Fruit fly (Drosophila melanogaster) whole organism, embryonic: Measurements from ENCODE around the gene CG17929.

ENCODE experiments used
- ATbp ChIP-seq: fragments of 200-800 bp; sonication (Bioruptor generic); optimal IDR thresholded peaks from 2 replicates; lab custom pipeline; 2017; ENCODE audit warnings: missing biosample characterization, mild to moderate bottlenecking, missing genetic modification characterization, missing genetic modification reagents
- Atf3 ChIP-seq: fragments of 200-800 bp; sonication (Bioruptor generic); optimal IDR thresholded peaks from 3 replicates; lab custom pipeline; 2016; ENCODE audit warnings: missing biosample characterization, missing genetic modification characterization
- B-H2 ChIP-seq: fragments of 200-800 bp; sonication (Bioruptor generic); optimal IDR thresholded peaks from 2 replicates; lab custom pipeline; 2018; ENCODE audit warnings: missing biosample characterization, mild to moderate bottlenecking, missing genetic modification characterization
- CG10147 ChIP-seq: fragments of 200-800 bp; sonication (Bioruptor generic); optimal IDR thresholded peaks from 2 replicates; lab custom pipeline; 2019; ENCODE audit warnings: missing biosample characterization, mild to moderate bottlenecking, missing genetic modification characterization, moderate library complexity
- CG10431 ChIP-seq: fragments of 200-800 bp; sonication (Bioruptor generic); optimal IDR thresholded peaks from 3 replicates; lab custom pipeline; 2018; ENCODE audit warnings: missing biosample characterization, mild to moderate bottlenecking, missing genetic modification characterization
- CG11723 ChIP-seq: fragments of 200-800 bp; sonication (Bioruptor generic); optimal IDR thresholded peaks from 2 replicates; lab custom pipeline; 2017; ENCODE audit warnings: missing biosample characterization, mild to moderate bottlenecking, missing genetic modification characterization
- CG12219 ChIP-seq: fragments of 200-800 bp; sonication (Bioruptor generic); optimal IDR thresholded peaks from 3 replicates; lab custom pipeline; 2018; ENCODE audit warnings: missing biosample characterization, mild to moderate bottlenecking, missing genetic modification characterization
- CG13424 ChIP-seq: fragments of 200-800 bp; sonication (Bioruptor generic); optimal IDR thresholded peaks from 2 replicates; lab custom pipeline; 2019; ENCODE audit warnings: missing biosample characterization, mild to moderate bottlenecking, missing genetic modification characterization, moderate library complexity
- CG1529 ChIP-seq: fragments of 200-800 bp; sonication (Bioruptor generic); optimal IDR thresholded peaks from 3 replicates; lab custom pipeline; 2018; ENCODE audit warnings: missing biosample characterization, missing genetic modification characterization
- CG17359 ChIP-seq: fragments of 200-800 bp; sonication (Bioruptor generic); optimal IDR thresholded peaks from 3 replicates; lab custom pipeline; 2018; ENCODE audit warnings: missing biosample characterization, mild to moderate bottlenecking, missing genetic modification characterization, moderate library complexity
- CG34422 ChIP-seq: fragments of 200-800 bp; sonication (Bioruptor generic); IDR thresholded peaks from 3 replicates; pipeline ENCODE4 v1.3.6; 2022; ENCODE audit warnings: missing biosample characterization, missing genetic modification characterization
- CG4282 ChIP-seq: fragments of 200-800 bp; sonication (Bioruptor generic); optimal IDR thresholded peaks from 2 replicates; lab custom pipeline; 2016; ENCODE audit warnings: missing biosample characterization, missing genetic modification characterization
- CG5953 ChIP-seq: fragments of 200-800 bp; sonication (Bioruptor generic); IDR thresholded peaks from 2 replicates; pipeline ENCODE4 v1.3.6; 2022; ENCODE audit warnings: missing biosample characterization, missing genetic modification characterization
- CkIIα-i1 ChIP-seq: fragments of 200-800 bp; sonication (Bioruptor generic); IDR thresholded peaks from 2 replicates; pipeline ENCODE4 v1.3.6; 2022; ENCODE audit warnings: missing biosample characterization, missing genetic modification characterization
- Dek ChIP-seq: fragments of 200-800 bp; sonication (Bioruptor generic); optimal IDR thresholded peaks from 3 replicates; lab custom pipeline; 2019; ENCODE audit warnings: missing biosample characterization, mild to moderate bottlenecking, missing genetic modification characterization, moderate library complexity
- Dfd ChIP-seq, 2 experiments: fragments of >200 bp; optimal IDR thresholded peaks; 2 replicates each; lab custom pipeline; 2017; ENCODE audit warnings: missing biosample characterization in 2 of 2, missing genetic modification characterization in 2 of 2
- Fer3 ChIP-seq: fragments of 200-800 bp; sonication (Bioruptor generic); optimal IDR thresholded peaks from 2 replicates; lab custom pipeline; 2018; ENCODE audit warnings: missing biosample characterization, mild to moderate bottlenecking, missing genetic modification characterization, moderate library complexity
- MTF-1 ChIP-seq: fragments of 200-800 bp; sonication (Bioruptor generic); optimal IDR thresholded peaks from 2 replicates; lab custom pipeline; 2018; ENCODE audit warnings: missing biosample characterization, mild to moderate bottlenecking, missing genetic modification characterization, borderline replicate concordance
- Mes4 ChIP-seq: fragments of 200-800 bp; sonication (Bioruptor generic); optimal IDR thresholded peaks from 2 replicates; lab custom pipeline; 2016; ENCODE audit warnings: missing biosample characterization, missing genetic modification characterization
- NK7.1 ChIP-seq: fragments of 200-800 bp; sonication (Bioruptor generic); optimal IDR thresholded peaks from 3 replicates; lab custom pipeline; 2016; ENCODE audit warnings: missing biosample characterization, missing genetic modification characterization
- Neu2 ChIP-seq: fragments of 200-800 bp; sonication (Bioruptor generic); optimal IDR thresholded peaks from 3 replicates; lab custom pipeline; 2016; ENCODE audit warnings: missing biosample characterization, missing genetic modification characterization, borderline replicate concordance
- Nf-YC ChIP-seq: fragments of 200-800 bp; optimal IDR thresholded peaks from 3 replicates; lab custom pipeline; 2019; ENCODE audit warnings: missing biosample characterization, mild to moderate bottlenecking, missing genetic modification characterization, moderate library complexity
- Oli ChIP-seq: fragments of 200-800 bp; sonication (Bioruptor generic); optimal IDR thresholded peaks from 2 replicates; lab custom pipeline; 2018; ENCODE audit warnings: missing biosample characterization, mild to moderate bottlenecking, missing genetic modification characterization, moderate library complexity
- Rfx ChIP-seq: fragments of 200-800 bp; sonication (Bioruptor generic); IDR thresholded peaks from 2 replicates; pipeline ENCODE4 v1.3.6; 2022; ENCODE audit warnings: missing biosample characterization, missing genetic modification characterization
- Six4 ChIP-seq: fragments of 200-800 bp; sonication (Bioruptor generic); optimal IDR thresholded peaks from 2 replicates; lab custom pipeline; 2016; ENCODE audit warnings: missing biosample characterization, missing genetic modification characterization
- Xbp1 ChIP-seq: fragments of 200-800 bp; sonication (Bioruptor generic); optimal IDR thresholded peaks from 3 replicates; lab custom pipeline; 2016; ENCODE audit warnings: missing biosample characterization, mild to moderate bottlenecking, missing genetic modification characterization
- ara ChIP-seq: fragments of 200-800 bp; sonication (Bioruptor generic); IDR thresholded peaks from 2 replicates; pipeline ENCODE4 v1.3.6; 2022; ENCODE audit warnings: missing biosample characterization, missing genetic modification characterization
- ase ChIP-seq: fragments of 200-800 bp; sonication (Bioruptor generic); IDR thresholded peaks from 3 replicates; pipeline ENCODE4 v1.3.6; 2022; ENCODE audit warnings: missing biosample characterization, missing genetic modification characterization
- btn ChIP-seq: fragments of 200-800 bp; sonication (Bioruptor generic); optimal IDR thresholded peaks from 2 replicates; lab custom pipeline; 2016; ENCODE audit warnings: missing biosample characterization, missing genetic modification characterization
- chm ChIP-seq: fragments of 200-800 bp; sonication (Bioruptor generic); IDR thresholded peaks from 2 replicates; pipeline ENCODE4 v1.3.6; 2022; ENCODE audit warnings: missing biosample characterization, missing genetic modification characterization
- dan ChIP-seq: fragments of 200-800 bp; sonication (Bioruptor generic); IDR thresholded peaks from 2 replicates; pipeline ENCODE4 v1.3.6; 2022; ENCODE audit warnings: missing biosample characterization, missing genetic modification characterization
- dimm ChIP-seq: fragments of 200-800 bp; sonication (Bioruptor generic); IDR thresholded peaks from 2 replicates; pipeline ENCODE4 v1.3.6; 2022; ENCODE audit warnings: missing biosample characterization, missing genetic modification characterization
- fd102C ChIP-seq: fragments of 200-800 bp; sonication (Bioruptor generic); optimal IDR thresholded peaks from 2 replicates; lab custom pipeline; 2018; ENCODE audit warnings: missing biosample characterization, mild to moderate bottlenecking, missing genetic modification characterization, moderate library complexity
- fd64A ChIP-seq: fragments of 200-800 bp; sonication (Bioruptor generic); optimal IDR thresholded peaks from 3 replicates; lab custom pipeline; 2018; ENCODE audit warnings: missing biosample characterization, mild to moderate bottlenecking, missing genetic modification characterization
- fu2 ChIP-seq: fragments of 200-800 bp; sonication (Bioruptor generic); optimal IDR thresholded peaks from 2 replicates; lab custom pipeline; 2016; ENCODE audit warnings: missing biosample characterization, missing genetic modification characterization
- gce ChIP-seq: fragments of 200-800 bp; sonication (Bioruptor generic); IDR thresholded peaks from 3 replicates; pipeline ENCODE4 v1.3.6; 2022; ENCODE audit warnings: missing biosample characterization, missing genetic modification characterization
- gem ChIP-seq: fragments of 200-800 bp; sonication (Bioruptor generic); optimal IDR thresholded peaks from 2 replicates; lab custom pipeline; 2019; ENCODE audit warnings: missing biosample characterization, mild to moderate bottlenecking, missing genetic modification characterization, moderate library complexity
- jigr1 ChIP-seq: fragments of 200-800 bp; sonication (Bioruptor generic); IDR thresholded peaks from 3 replicates; pipeline ENCODE4 v1.3.6; 2022; ENCODE audit warnings: missing biosample characterization, missing genetic modification characterization
- lbe ChIP-seq: fragments of 200-800 bp; sonication (Bioruptor generic); optimal IDR thresholded peaks from 2 replicates; lab custom pipeline; 2016; ENCODE audit warnings: missing biosample characterization, mild to moderate bottlenecking, missing genetic modification characterization
- mam ChIP-seq: fragments of 200-800 bp; sonication (Bioruptor generic); optimal IDR thresholded peaks from 3 replicates; lab custom pipeline; 2016; ENCODE audit warnings: missing biosample characterization, missing genetic modification characterization
- org-1 ChIP-seq: fragments of 200-800 bp; sonication (Bioruptor generic); optimal IDR thresholded peaks from 2 replicates; lab custom pipeline; 2017; ENCODE audit warnings: missing biosample characterization, missing genetic modification characterization
- pho ChIP-seq: fragments of 200-800 bp; sonication (Bioruptor generic); optimal IDR thresholded peaks from 2 replicates; lab custom pipeline; 2016; ENCODE audit warnings: missing biosample characterization, missing genetic modification characterization
- prd ChIP-seq, 3 experiments: fragments of >200 bp in 2 of 3; fragments of 200-800 bp in 1 of 3; sonication (Bioruptor generic) in 1 of 3; optimal IDR thresholded peaks in 2 of 3; IDR thresholded peaks in 1 of 3; 2 replicates in 2 of 3; 3 replicates in 1 of 3; pipeline versions ENCODE4 v1.3.6 to Lab custom; 2017 to 2022; ENCODE audit warnings: missing biosample characterization in 1 of 3, missing genetic modification characterization in 1 of 3
- row ChIP-seq: fragments of 200-800 bp; sonication (Bioruptor generic); IDR thresholded peaks from 3 replicates; pipeline ENCODE4 v1.3.6; 2022; ENCODE audit warnings: missing biosample characterization, missing genetic modification characterization
- sens ChIP-seq: fragments of 200-800 bp; sonication (Bioruptor generic); peaks from one replicate; lab custom pipeline; 2016; ENCODE audit warnings: missing biosample characterization, missing genetic modification characterization
- sim ChIP-seq: fragments of 200-800 bp; sonication (Bioruptor generic); IDR thresholded peaks from 2 replicates; pipeline ENCODE4 v1.3.6; 2022; ENCODE audit warnings: missing biosample characterization, missing genetic modification characterization
- slou ChIP-seq: fragments of 200-800 bp; sonication (Bioruptor generic); optimal IDR thresholded peaks from 3 replicates; lab custom pipeline; 2016; ENCODE audit warnings: missing biosample characterization, missing genetic modification characterization
- tin ChIP-seq: fragments of 200-800 bp; sonication (Bioruptor generic); optimal IDR thresholded peaks from 3 replicates; lab custom pipeline; 2016; ENCODE audit warnings: missing biosample characterization, missing genetic modification characterization
- tup ChIP-seq: fragments of 200-800 bp; sonication (Bioruptor generic); optimal IDR thresholded peaks from 2 replicates; lab custom pipeline; 2016; ENCODE audit warnings: missing biosample characterization, mild to moderate bottlenecking, missing genetic modification characterization, moderate library complexity
- zf30C ChIP-seq: fragments of 200-800 bp; sonication (Bioruptor generic); optimal IDR thresholded peaks from 3 replicates; lab custom pipeline; 2018; ENCODE audit warnings: missing biosample characterization, mild to moderate bottlenecking, missing genetic modification characterization

Gene CG17929

DNA sequence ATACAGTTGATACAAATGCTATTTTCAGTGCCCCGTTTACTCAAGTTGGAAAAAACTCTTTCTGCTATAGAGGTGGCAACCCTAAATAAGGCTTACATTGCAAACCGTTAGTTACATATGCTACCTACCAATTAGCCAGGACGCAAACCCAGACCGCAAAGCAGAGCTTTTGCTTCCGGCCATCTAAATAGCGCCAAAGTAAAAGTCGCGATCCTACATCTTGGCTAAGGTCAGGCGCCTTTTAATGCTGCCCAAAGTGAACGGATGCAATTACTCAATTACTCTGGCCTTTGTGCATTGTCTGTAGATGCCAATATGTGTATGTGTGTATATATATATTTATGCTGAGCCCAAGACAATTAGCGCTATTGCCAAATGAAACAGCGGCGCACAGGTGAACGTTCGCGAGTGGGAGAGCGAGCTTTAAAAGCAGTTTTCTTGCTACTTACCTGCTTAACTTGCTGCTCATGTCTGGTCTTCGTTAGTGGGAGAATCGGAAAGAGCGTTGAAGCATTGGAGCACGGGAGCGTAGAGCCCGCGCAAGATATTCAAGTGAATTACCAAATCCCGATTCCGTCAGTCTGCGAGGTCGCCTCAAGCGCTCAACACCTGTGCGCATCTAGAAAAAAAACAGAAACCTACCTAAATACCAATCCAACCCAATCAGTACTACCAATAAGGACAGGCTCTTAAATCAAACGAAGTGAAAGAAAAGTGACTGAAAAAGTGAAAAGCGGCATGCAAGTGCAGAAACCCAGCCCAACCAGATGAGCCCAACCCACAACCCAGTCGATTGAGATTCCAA lies 19.9 kb upstream of the CG17929 start, which contains the start of gene Zip89B (continued):
- TF ChIP-seq CG17359 (tag; lab: Kevin White, UChicago) (no peak), CG1529 (GFP tag; lab: Kevin White, UChicago) (no peak), gem (tag; lab: Kevin White, UChicago) (no peak), Fer3 (tag; lab: Kevin White, UChicago) (no peak), slou (GFP tag; lab: Kevin White, UChicago) (no peak), CG13424 (tag; lab: Kevin White, UChicago) (peak; percentile 3), Dfd (GFP tag; optimal IDR thresholded peaks at IDR 0.05; lab: Kevin White, UChicago) (no peak), dan (GFP tag; lab: Robert Waterston, UW) (no peak), CG11723 (GFP tag; lab: Kevin White, UChicago) (no peak), Rfx (GFP tag; lab: Robert Waterston, UW) (no peak; the same call in 1 of the 2 replicates), jigr1 (no peak), tup (GFP tag; lab: Kevin White, UChicago) (no peak), fu2 (GFP tag; lab: Kevin White, UChicago) (no peak), Nf-YC (tag; lab: Kevin White, UChicago) (no peak), dimm (no peak), CG4282 (GFP tag; lab: Kevin White, UChicago) (no peak), ase (GFP tag; lab: Robert Waterston, UW) (no peak), gce (GFP tag; lab: Robert Waterston, UW) (no peak), B-H2 (GFP tag; lab: Kevin White, UChicago) (peak; percentile 17), NK7.1 (GFP tag; lab: Kevin White, UChicago) (no peak), lbe (GFP tag; lab: Kevin White, UChicago) (no peak), fd64A (no peak), CG34422 (no peak; the same call in 2 of the 3 replicates), pho (GFP tag; lab: Kevin White, UChicago) (no peak), Atf3 (GFP tag; lab: Kevin White, UChicago) (no peak), zf30C (no peak), Xbp1 (GFP tag; lab: Kevin White, UChicago) (no peak), Oli (no peak), row (GFP tag; lab: Robert Waterston, UW) (no peak; the same call in 2 of the 3 replicates), sens (GFP tag; lab: Kevin White, UChicago) (peak; percentile 20), btn (GFP tag; lab: Kevin White, UChicago) (no peak), CkIIα-i1 (no peak), Neu2 (GFP tag; lab: Kevin White, UChicago) (no peak), Mes4 (no peak), ara (GFP tag; lab: Robert Waterston, UW) (no peak), Dek (no peak), MTF-1 (no peak), Six4 (GFP tag; lab: Kevin White, UChicago) (no peak), sim (no peak), org-1 (no peak), CG5953 (GFP tag; lab: Robert Waterston, UW) (no peak), chm (no peak), CG10431 (GFP tag; lab: Kevin White, UChicago) (peak; percentile 20), ATbp (no peak), CG10147 (GFP tag; lab: Kevin White, UChicago) (no peak), mam (no peak), tin (GFP tag; lab: Kevin White, UChicago) (no peak), prd (optimal IDR thresholded peaks at IDR 0.05; lab: Kevin White, UChicago) (no peak), prd (GFP tag; IDR thresholded peaks at IDR 0.05; lab: Robert Waterston, UW) (no peak), fd102C (GFP tag; lab: Kevin White, UChicago) (no peak), CG12219 (GFP tag; lab: Kevin White, UChicago) (no peak)
